Worm (Caenorhabditis elegans): Measurements from ENCODE around the gene nsun-5.

nsun-5 gene

ce11 chrII:14969320-14969950, at the start of gene nsun-5, which contains the start of the genes pole-4 and metl-2:
Gene nsun-5, plus strand, starts transcription at chrII:14969617.
Gene pole-4, minus strand, starts transcription at chrII:14969354.
Gene metl-2, plus strand, starts transcription at chrII:14969900.
- TF ChIP-seq nhr-25 (tag; optimal IDR thresholded peaks at IDR 0.05) (peak; percentile 1), snpc-4 (tag; optimal IDR thresholded peaks at IDR 0.05) (peak; percentile 55), ztf-11 (tag; optimal IDR thresholded peaks at IDR 0.05) (no peak), nhr-11 (tag; optimal IDR thresholded peaks at IDR 0.05) (no peak), nhr-23 (tag; optimal IDR thresholded peaks at IDR 0.05) (no peak), sma-9 (GFP tag; optimal IDR thresholded peaks at IDR 0.05) (no peak), sma-9 (tag; optimal IDR thresholded peaks at IDR 0.05) (no peak), skn-1 (tag; optimal IDR thresholded peaks at IDR 0.05) (no peak), gmeb-1 (tag; optimal IDR thresholded peaks at IDR 0.05) (peak; percentile 74), Y55F3AM.14 (GFP tag; optimal IDR thresholded peaks at IDR 0.05) (no peak), nhr-10 (tag; optimal IDR thresholded peaks at IDR 0.05) (no peak), peb-1 (tag; optimal IDR thresholded peaks at IDR 0.05) (no peak), unc-55 (GFP tag; optimal IDR thresholded peaks at IDR 0.05) (peak; percentile 78), lin-39 (tag; optimal IDR thresholded peaks at IDR 0.05) (no peak), lsy-2 (tag; optimal IDR thresholded peaks at IDR 0.05) (peak in 1 of 2 experiments; percentile 73), mdl-1 (tag; optimal IDR thresholded peaks at IDR 0.05) (no peak), ztf-1 (GFP tag; conservative IDR thresholded peaks at IDR 0.05) (no peak), nhr-6 (tag; optimal IDR thresholded peaks at IDR 0.05) (no peak), ZK546.5 (tag; optimal IDR thresholded peaks at IDR 0.05) (no peak), nhr-129 (tag; optimal IDR thresholded peaks at IDR 0.05) (no peak), nhr-237 (tag; optimal IDR thresholded peaks at IDR 0.05) (no peak), sem-4 (tag; optimal IDR thresholded peaks at IDR 0.05) (no peak), sma-3 (GFP tag; optimal IDR thresholded peaks at IDR 0.05) (no peak), egl-27 (tag; optimal IDR thresholded peaks at IDR 0.05) (no peak), F13H6.1 (tag; optimal IDR thresholded peaks at IDR 0.05) (no peak), zag-1 (tag; optimal IDR thresholded peaks at IDR 0.05) (no peak), elt-3 (tag; optimal IDR thresholded peaks at IDR 0.05) (no peak), ceh-16 (tag; optimal IDR thresholded peaks at IDR 0.05) (no peak), nhr-21 (tag; optimal IDR thresholded peaks at IDR 0.05) (no peak), unc-39 (tag; optimal IDR thresholded peaks at IDR 0.05) (no peak), nhr-77 (tag; optimal IDR thresholded peaks at IDR 0.05) (no peak), dmd-4 (tag; optimal IDR thresholded peaks at IDR 0.05) (no peak), blmp-1 (tag; optimal IDR thresholded peaks at IDR 0.05; ENCODE audit: insufficient read depth) (no peak), mab-5 (tag; optimal IDR thresholded peaks at IDR 0.05) (no peak), ceh-82 (tag; optimal IDR thresholded peaks at IDR 0.05) (no peak), mbf-1 (tag; optimal IDR thresholded peaks at IDR 0.05) (no peak), fos-1 (tag; optimal IDR thresholded peaks at IDR 0.05) (peak; percentile 7), aly-2 (tag; optimal IDR thresholded peaks at IDR 0.05) (no peak), R02D3.7 (tag; optimal IDR thresholded peaks at IDR 0.05) (no peak), C34F6.9 (tag; optimal IDR thresholded peaks at IDR 0.05) (peak; percentile 71), alr-1 (tag; optimal IDR thresholded peaks at IDR 0.05) (no peak), lin-13 (GFP tag; optimal IDR thresholded peaks at IDR 0.05) (peak; percentile 39), ama-1 (optimal IDR thresholded peaks at IDR 0.05) (no peak), elt-1 (tag; optimal IDR thresholded peaks at IDR 0.05) (no peak), nhr-12 (tag; optimal IDR thresholded peaks at IDR 0.05) (no peak), crh-2 (tag; optimal IDR thresholded peaks at IDR 0.05) (peak; percentile 27), ztf-4 (tag; optimal IDR thresholded peaks at IDR 0.05) (no peak), lin-11 (tag; optimal IDR thresholded peaks at IDR 0.05) (no peak), unc-62 (GFP tag; optimal IDR thresholded peaks at IDR 0.05) (no peak)

All from whole organism, L2 larva.